Worm (Caenorhabditis elegans) whole organism, young adult: Measurements from ENCODE around the gene C18H9.1.

Source experiments
- B0019.2 ChIP-seq: fragments of 200-800 bp; sonication (Bioruptor generic); conservative IDR thresholded peaks from 2 replicates; pipeline ENCODE4 v1.3.6; 2022; ENCODE audit warnings: missing genetic modification reagents, missing genetic modification characterization, missing compliant biosample characterization
- B0261.1 ChIP-seq: sonication (generic microtip); optimal IDR thresholded peaks from 2 replicates; lab custom pipeline; 2016; ENCODE audit warnings: mild to moderate bottlenecking, missing genetic modification characterization, moderate library complexity, missing compliant biosample characterization
- F23B12.7 ChIP-seq: sonication (generic microtip); optimal IDR thresholded peaks from 2 replicates; lab custom pipeline; 2017; ENCODE audit warnings: missing genetic modification characterization, mild to moderate bottlenecking, missing compliant biosample characterization, antibody characterized with exemption, moderate library complexity; ENCODE audit not compliant: insufficient read depth
- F39B2.1 ChIP-seq: fragments of 200-800 bp; sonication (Bioruptor generic); IDR thresholded peaks from 2 replicates; pipeline ENCODE4 v1.3.6; 2022; ENCODE audit warnings: missing genetic modification reagents, missing genetic modification characterization, missing compliant biosample characterization
- F49E8.2 ChIP-seq: sonication (generic microtip); optimal IDR thresholded peaks from 3 replicates; lab custom pipeline; 2017; ENCODE audit warnings: missing genetic modification characterization, mild to moderate bottlenecking, missing compliant biosample characterization, antibody characterized with exemption, moderate library complexity; ENCODE audit not compliant: insufficient read depth
- F55B11.4 ChIP-seq: sonication (generic microtip); optimal IDR thresholded peaks from 2 replicates; lab custom pipeline; 2016; ENCODE audit warnings: missing compliant biosample characterization, missing genetic modification characterization, borderline replicate concordance; ENCODE audit not compliant: insufficient read depth
- F57A8.1 ChIP-seq: fragments of 200-800 bp; sonication (Bioruptor generic); optimal IDR thresholded peaks from 2 replicates; lab custom pipeline; 2018; ENCODE audit warnings: mild to moderate bottlenecking, missing genetic modification characterization, moderate library complexity, missing compliant biosample characterization
- F57C9.4 ChIP-seq: sonication (generic microtip); optimal IDR thresholded peaks from 2 replicates; lab custom pipeline; 2017; ENCODE audit warnings: mild to moderate bottlenecking, missing genetic modification characterization, missing compliant biosample characterization
- K12H6.12 ChIP-seq: fragments of 200-800 bp; sonication (Bioruptor generic); optimal IDR thresholded peaks from 2 replicates; lab custom pipeline; 2018; ENCODE audit warnings: mild to moderate bottlenecking, missing genetic modification characterization, missing compliant biosample characterization
- Y67H2A.10 ChIP-seq: fragments of 200-800 bp; sonication (Bioruptor generic); conservative IDR thresholded peaks from 2 replicates; pipeline ENCODE4 v1.3.6; 2022; ENCODE audit warnings: missing genetic modification reagents, missing genetic modification characterization, missing compliant biosample characterization
- Y95B8A.8 ChIP-seq: fragments of 200-800 bp; sonication (Bioruptor generic); IDR thresholded peaks from 2 replicates; pipeline ENCODE4 v1.3.6; 2022; ENCODE audit warnings: missing genetic modification reagents, missing genetic modification characterization, missing compliant biosample characterization
- aptf-3 ChIP-seq: fragments of 200-800 bp; sonication (Bioruptor generic); IDR thresholded peaks from 2 replicates; pipeline ENCODE4 v1.3.6; 2022; ENCODE audit warnings: missing genetic modification characterization, missing compliant biosample characterization
- athp-1 ChIP-seq: sonication (generic microtip); optimal IDR thresholded peaks from 2 replicates; lab custom pipeline; 2017; ENCODE audit warnings: mild to moderate bottlenecking, missing genetic modification characterization, missing compliant biosample characterization
- ccch-3 ChIP-seq: fragments of 200-800 bp; sonication (Bioruptor generic); optimal IDR thresholded peaks from 2 replicates; lab custom pipeline; 2018; ENCODE audit warnings: mild to moderate bottlenecking, missing genetic modification characterization, missing compliant biosample characterization
- ceh-58 ChIP-seq: fragments of 200-800 bp; sonication (Bioruptor generic); IDR thresholded peaks from 2 replicates; pipeline ENCODE4 v1.3.6; 2022; ENCODE audit warnings: missing genetic modification characterization, missing compliant biosample characterization
- ceh-79 ChIP-seq: sonication (generic microtip); optimal IDR thresholded peaks from 2 replicates; lab custom pipeline; 2017; ENCODE audit warnings: mild to moderate bottlenecking, missing genetic modification characterization, missing compliant biosample characterization
- ceh-91 ChIP-seq: fragments of 200-800 bp; sonication (Bioruptor generic); IDR thresholded peaks from 2 replicates; pipeline ENCODE4 v1.3.6; 2022; ENCODE audit warnings: missing genetic modification reagents, missing genetic modification characterization, missing compliant biosample characterization
- dox-1 ChIP-seq: fragments of 200-800 bp; sonication (Bioruptor generic); IDR thresholded peaks from 2 replicates; pipeline ENCODE4 v1.3.6; 2022; ENCODE audit warnings: missing genetic modification reagents, missing genetic modification characterization, missing compliant biosample characterization
- ekl-4 ChIP-seq: fragments of 200-800 bp; sonication (Bioruptor generic); IDR thresholded peaks from 2 replicates; pipeline ENCODE4 v1.3.6; 2022; ENCODE audit warnings: missing genetic modification reagents, missing genetic modification characterization, missing compliant biosample characterization
- gei-17 ChIP-seq: fragments of 200-800 bp; sonication (Bioruptor generic); optimal IDR thresholded peaks from 2 replicates; lab custom pipeline; 2018; ENCODE audit warnings: mild to moderate bottlenecking, missing genetic modification characterization, missing compliant biosample characterization
- him-1 ChIP-seq: sonication (generic microtip); optimal IDR thresholded peaks from 2 replicates; lab custom pipeline; 2016; ENCODE audit warnings: missing genotype, missing genetic modification reagents, missing genetic modification characterization, missing compliant biosample characterization
- hlh-12 ChIP-seq: sonication (generic microtip); optimal IDR thresholded peaks from 2 replicates; lab custom pipeline; 2016; ENCODE audit warnings: missing genetic modification characterization, missing compliant biosample characterization
- hmg-1.2 ChIP-seq: fragments of 200-800 bp; sonication (Bioruptor generic); IDR thresholded peaks from 2 replicates; pipeline ENCODE4 v1.3.6; 2022; ENCODE audit warnings: missing genetic modification reagents, missing genetic modification characterization, missing compliant biosample characterization
- hrde-1 ChIP-seq: sonication (generic microtip); optimal IDR thresholded peaks from 2 replicates; lab custom pipeline; 2016; ENCODE audit warnings: missing genetic modification characterization, mild to moderate bottlenecking, missing compliant biosample characterization, moderate library complexity, missing genotype, missing genetic modification reagents, borderline replicate concordance
- let-607 ChIP-seq, 2 experiments: fragments of 200-800 bp in 1 of 2; sonication (Bioruptor generic) in 1 of 2; sonication (generic microtip) in 1 of 2; optimal IDR thresholded peaks; 2 replicates each; lab custom pipeline; 2016 to 2018; ENCODE audit warnings: mild to moderate bottlenecking in 2 of 2, missing compliant biosample characterization in 2 of 2, missing genetic modification characterization in 2 of 2, moderate library complexity in 2 of 2, missing genotype in 1 of 2
- lin-35 ChIP-seq, 3 experiments: fragments of 150-350 bp in 2 of 3; sonication (generic microtip) in 1 of 3; optimal IDR thresholded peaks; 2 replicates each; lab custom pipeline; 2014 to 2018; ENCODE audit warnings: missing biosample characterization in 3 of 3, missing genetic modification characterization in 3 of 3, missing genetic modification reagents in 3 of 3
- lin-40 ChIP-seq: sonication (generic microtip); optimal IDR thresholded peaks from 2 replicates; lab custom pipeline; 2016; ENCODE audit warnings: missing genetic modification characterization, mild to moderate bottlenecking, missing compliant biosample characterization, missing genotype, missing genetic modification reagents
- lin-54 ChIP-seq: fragments of 200-800 bp; sonication (Bioruptor generic); optimal IDR thresholded peaks from 2 replicates; lab custom pipeline; 2018; ENCODE audit warnings: mild to moderate bottlenecking, missing genetic modification characterization, missing compliant biosample characterization
- madf-6 ChIP-seq: fragments of 200-800 bp; sonication (Bioruptor generic); IDR thresholded peaks from 2 replicates; pipeline ENCODE4 v1.3.6; 2022; ENCODE audit warnings: missing genetic modification reagents, missing genetic modification characterization, missing compliant biosample characterization
- nfya-1 ChIP-seq: sonication (generic microtip); optimal IDR thresholded peaks from 2 replicates; lab custom pipeline; 2017; ENCODE audit warnings: antibody characterized with exemption, missing compliant biosample characterization, missing genetic modification characterization, borderline replicate concordance; ENCODE audit not compliant: insufficient read depth
- nhr-27 ChIP-seq: fragments of 200-800 bp; sonication (Bioruptor generic); optimal IDR thresholded peaks from 2 replicates; lab custom pipeline; 2018; ENCODE audit warnings: mild to moderate bottlenecking, missing genetic modification characterization, moderate library complexity, missing compliant biosample characterization
- nhr-80 ChIP-seq: sonication (generic microtip); optimal IDR thresholded peaks from 2 replicates; lab custom pipeline; 2016; ENCODE audit warnings: missing genetic modification characterization, missing compliant biosample characterization
- pha-4 ChIP-seq: fragments of 150-350 bp; sonication (generic microtip); optimal IDR thresholded peaks from 2 replicates; lab custom pipeline; 2014; ENCODE audit warnings: missing biosample characterization, missing genetic modification reagents, missing genetic modification characterization
- rcor-1 ChIP-seq: fragments of 200-800 bp; sonication (Bioruptor generic); IDR thresholded peaks from 2 replicates; pipeline ENCODE4 v1.3.6; 2022; ENCODE audit warnings: missing genetic modification reagents, missing genetic modification characterization, missing compliant biosample characterization
- rec-8 ChIP-seq, 2 experiments: sonication (generic microtip); optimal IDR thresholded peaks; 2 replicates each; lab custom pipeline; 2016; ENCODE audit warnings: mild to moderate bottlenecking in 2 of 2, missing genetic modification characterization in 2 of 2, missing genetic modification reagents in 2 of 2, missing genotype in 2 of 2, missing biosample characterization in 1 of 2, missing compliant biosample characterization in 1 of 2, moderate library complexity in 1 of 2
- sdz-38 ChIP-seq: sonication (generic microtip); optimal IDR thresholded peaks from 2 replicates; lab custom pipeline; 2016; ENCODE audit warnings: missing genotype, missing genetic modification characterization, missing compliant biosample characterization
- snpc-1.3 ChIP-seq: sonication (generic microtip); optimal IDR thresholded peaks from 2 replicates; lab custom pipeline; 2017; ENCODE audit warnings: missing genetic modification characterization, mild to moderate bottlenecking, missing compliant biosample characterization, antibody characterized with exemption, moderate library complexity, missing genotype, missing genetic modification reagents; ENCODE audit not compliant: insufficient read depth
- unc-130 ChIP-seq: sonication (generic microtip); optimal IDR thresholded peaks from 2 replicates; lab custom pipeline; 2016; ENCODE audit warnings: missing genetic modification reagents, missing genetic modification characterization, missing compliant biosample characterization
- zim-3 ChIP-seq: sonication (generic microtip); optimal IDR thresholded peaks from 2 replicates; lab custom pipeline; 2017; ENCODE audit warnings: mild to moderate bottlenecking, missing genetic modification characterization, moderate library complexity, missing compliant biosample characterization
- ztf-18 ChIP-seq: sonication (generic microtip); optimal IDR thresholded peaks from 2 replicates; lab custom pipeline; 2016; ENCODE audit warnings: missing genotype, mild to moderate bottlenecking, missing genetic modification characterization, missing compliant biosample characterization
- ztf-25 ChIP-seq: fragments of 200-800 bp; sonication (Bioruptor generic); IDR thresholded peaks from 2 replicates; pipeline ENCODE4 v1.3.6; 2022; ENCODE audit warnings: missing genetic modification reagents, missing genetic modification characterization, missing compliant biosample characterization

Gene C18H9.1

DNA sequence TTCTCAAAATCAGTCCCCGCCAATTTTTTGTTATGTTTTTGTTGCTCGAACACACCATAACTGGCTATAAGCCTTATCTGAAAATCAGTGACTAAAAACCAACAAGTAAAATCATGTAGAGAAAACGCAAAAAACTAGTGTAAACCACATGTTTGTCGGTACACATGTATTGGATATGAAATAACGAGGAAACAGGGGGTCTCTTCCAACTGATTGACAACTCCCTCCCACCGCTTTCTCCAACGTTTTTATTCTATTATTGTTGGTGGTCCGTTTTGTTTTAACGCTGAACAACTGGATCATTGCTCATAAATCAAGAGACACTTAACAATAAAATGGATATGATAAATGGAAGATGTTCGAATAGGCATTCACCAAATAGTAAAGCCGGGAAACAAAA is 27.9 kb downstream of the C18H9.1 start:
- TF ChIP-seq F39B2.1 (GFP tag; lab: Robert Waterston, UW) = no peak
- TF ChIP-seq B0019.2 = no peak
- TF ChIP-seq F57C9.4 = no peak
- no peak for TF ChIP-seq pha-4 (tag; lab: Kevin White, UChicago)
- TF ChIP-seq sdz-38 (tag; lab: Kevin White, UChicago) = no peak
- TF ChIP-seq unc-130 = no peak
- TF ChIP-seq rcor-1 (GFP tag; lab: Robert Waterston, UW) = no peak
- TF ChIP-seq dox-1 = no peak
- no peak for TF ChIP-seq snpc-1.3 (tag; lab: Kevin White, UChicago)
- no peak for TF ChIP-seq ceh-79
- no peak for TF ChIP-seq ceh-91 (GFP tag; lab: Robert Waterston, UW)
- no peak for TF ChIP-seq nhr-80 (tag; lab: Kevin White, UChicago)
- no peak for TF ChIP-seq F57A8.1 (GFP tag; lab: Kevin White, UChicago)
- TF ChIP-seq him-1 = no peak
- no peak for TF ChIP-seq ztf-25
- TF ChIP-seq B0261.1 (tag; lab: Kevin White, UChicago) = no peak
- no peak for TF ChIP-seq let-607 (tag; optimal IDR thresholded peaks at IDR 0.05; lab: Kevin White, UChicago)
- TF ChIP-seq F55B11.4 (tag; lab: Kevin White, UChicago) = no peak
- TF ChIP-seq F23B12.7 (tag; lab: Kevin White, UChicago) = no peak

- TF ChIP-seq ceh-58 (no peak), hmg-1.2 (peak; percentile 63; the same call in 1 of the 2 replicates)
These were observed 30.4 kb downstream of the C18H9.1 start, which contains the start of gene T14B4.8 for ce11 chrII:6729331-6729730. Gene T14B4.8 (minus strand): TSS chrII:6729390.

- no peak for TF ChIP-seq zim-3 (tag; lab: Kevin White, UChicago)
These were observed 34.8 kb downstream of the C18H9.1 start, which contains the start of gene T14B4.9 for ce11 chrII:6733718-6734117. Gene T14B4.9 (minus strand): TSS chrII:6733818.

- TF ChIP-seq rcor-1 (GFP tag; lab: Robert Waterston, UW) (peak; percentile 27; the same call in 1 of the 2 replicates), Y67H2A.10 (no peak), sdz-38 (tag; lab: Kevin White, UChicago) (no peak), lin-35 (GFP tag; optimal IDR thresholded peaks at IDR 0.05; lab: Kevin White, UChicago) (no peak), F39B2.1 (GFP tag; lab: Robert Waterston, UW) (no peak), dox-1 (no peak; the same call in 1 of the 2 replicates), ccch-3 (no peak), F49E8.2 (tag; lab: Kevin White, UChicago) (no peak), lin-40 (tag; lab: Kevin White, UChicago) (no peak), let-607 (tag; optimal IDR thresholded peaks at IDR 0.05; lab: Kevin White, UChicago) (no peak), nfya-1 (tag; lab: Kevin White, UChicago) (no peak), Y95B8A.8 (GFP tag; lab: Robert Waterston, UW) (no peak), ztf-18 (peak; percentile 32), zim-3 (tag; lab: Kevin White, UChicago) (no peak), hlh-12 (no peak), ekl-4 (GFP tag; lab: Robert Waterston, UW) (no peak), lin-54 (no peak), madf-6 (GFP tag; lab: Robert Waterston, UW) (no peak), snpc-1.3 (tag; lab: Kevin White, UChicago) (no peak), hrde-1 (tag; lab: Kevin White, UChicago) (no peak), gei-17 (GFP tag; lab: Kevin White, UChicago) (no peak), rec-8 (tag; optimal IDR thresholded peaks at IDR 0.05; lab: Kevin White, UChicago) (no peak), F55B11.4 (tag; lab: Kevin White, UChicago) (no peak), nhr-27 (tag; lab: Kevin White, UChicago) (no peak), K12H6.12 (tag; lab: Kevin White, UChicago) (peak; percentile 22), athp-1 (tag; lab: Kevin White, UChicago) (no peak), aptf-3 (no peak), hmg-1.2 (peak; percentile 64), F23B12.7 (tag; lab: Kevin White, UChicago) (peak; percentile 78), nhr-80 (tag; lab: Kevin White, UChicago) (peak; percentile 26)
These were observed 35.8 kb downstream of the C18H9.1 start, which contains the start of gene T14B4.3 for ce11 chrII:6734674-6735073. Gene T14B4.3 (plus strand): TSS chrII:6734937.
